Worm (Caenorhabditis elegans): ENCODE data around the gene ZK105.12.

Gene ZK105.12

DNA sequence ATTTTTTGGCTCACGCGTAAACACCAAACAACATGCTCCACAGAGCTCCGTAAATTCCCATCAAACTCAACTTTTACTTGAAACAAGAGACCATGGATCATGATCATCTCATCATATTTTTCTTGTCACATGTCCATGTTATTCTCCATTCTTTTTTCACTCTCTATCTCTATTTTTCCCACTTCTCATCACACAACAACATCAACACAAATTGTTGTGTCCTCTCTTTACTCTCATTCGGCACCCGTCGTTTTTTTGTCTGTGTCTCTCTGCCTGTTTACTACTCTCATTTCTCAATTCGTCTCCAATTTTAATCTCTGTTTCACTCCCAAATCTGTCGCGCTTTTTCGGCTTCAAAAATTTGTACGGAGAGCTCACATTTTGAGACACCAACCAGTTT lies 43.3 kb upstream of the ZK105.12 start (continued):
- TF ChIP-seq nhr-237 (tag; optimal IDR thresholded peaks at IDR 0.05) = no peak
- TF ChIP-seq nhr-6 (tag; optimal IDR thresholded peaks at IDR 0.05) = no peak
- TF ChIP-seq R02D3.7 (tag; optimal IDR thresholded peaks at IDR 0.05) = no peak
- TF ChIP-seq gei-8 (GFP tag; optimal IDR thresholded peaks at IDR 0.05) = no peak
- TF ChIP-seq ceh-20 (GFP tag; IDR thresholded peaks at IDR 0.05) = peak; percentile 57; the same call in 1 of the 2 replicates
- TF ChIP-seq lin-39 (tag; optimal IDR thresholded peaks at IDR 0.05) = no peak
- no peak for TF ChIP-seq T20F7.1 (GFP tag; optimal IDR thresholded peaks at IDR 0.05)
- no peak for TF ChIP-seq ceh-62 (tag; optimal IDR thresholded peaks at IDR 0.05)
- TF ChIP-seq nhr-11 (tag; optimal IDR thresholded peaks at IDR 0.05) = peak; percentile 78
- peak in 1 of 2 experiments; percentile 99 for TF ChIP-seq unc-62 (GFP tag; optimal IDR thresholded peaks at IDR 0.05 in 1 of 2)
- no peak for TF ChIP-seq unc-62 (tag; optimal IDR thresholded peaks at IDR 0.05)
- TF ChIP-seq nhr-111 (GFP tag; optimal IDR thresholded peaks at IDR 0.05) = no peak
- peak; percentile 57 for TF ChIP-seq dmd-6 (GFP tag; IDR thresholded peaks at IDR 0.05)
- TF ChIP-seq lin-29 (GFP tag; IDR thresholded peaks at IDR 0.05) = no peak
- TF ChIP-seq lin-1 (GFP tag; IDR thresholded peaks at IDR 0.05) = no peak
- TF ChIP-seq ceh-28 (tag; optimal IDR thresholded peaks at IDR 0.05) = no peak
- TF ChIP-seq Y48G9A.11 (GFP tag; IDR thresholded peaks at IDR 0.05) = no peak
- TF ChIP-seq lsy-2 (tag; optimal IDR thresholded peaks at IDR 0.05) = peak in 1 of 2 experiments; percentile 52
- TF ChIP-seq nhr-76 (tag; optimal IDR thresholded peaks at IDR 0.05) = no peak
- peak; percentile 76 for TF ChIP-seq nhr-28 (tag; optimal IDR thresholded peaks at IDR 0.05)
- no peak for TF ChIP-seq lin-15B (tag; optimal IDR thresholded peaks at IDR 0.05)
- no peak for TF ChIP-seq Y75B8A.6 (GFP tag; IDR thresholded peaks at IDR 0.05)
- peak; percentile 82 for TF ChIP-seq hlh-30 (tag; optimal IDR thresholded peaks at IDR 0.05; ENCODE audit: insufficient read depth)
- no peak for TF ChIP-seq jun-1 (tag; optimal IDR thresholded peaks at IDR 0.05)
- TF ChIP-seq F37D6.2 (tag; optimal IDR thresholded peaks at IDR 0.05) = no peak
- TF ChIP-seq ceh-32 (tag; optimal IDR thresholded peaks at IDR 0.05; ENCODE audit: poor library complexity) = no peak
- no peak for TF ChIP-seq nhr-42 (GFP tag; IDR thresholded peaks at IDR 0.05)
- no peak for TF ChIP-seq nhr-10 (tag; optimal IDR thresholded peaks at IDR 0.05)
- peak in 1 of 2 experiments; percentile 92 for TF ChIP-seq daf-16 (GFP tag; optimal IDR thresholded peaks at IDR 0.05)
- peak; percentile 87 for TF ChIP-seq daf-16 (tag; optimal IDR thresholded peaks at IDR 0.05)
- TF ChIP-seq duxl-1 (tag; optimal IDR thresholded peaks at IDR 0.05; ENCODE audit: poor library complexity) = no peak
- no peak for TF ChIP-seq ceh-44 (GFP tag; IDR thresholded peaks at IDR 0.05)
- no peak for TF ChIP-seq arid-1 (GFP tag; conservative IDR thresholded peaks at IDR 0.05)
- TF ChIP-seq snpc-4 (tag; optimal IDR thresholded peaks at IDR 0.05) = no peak
- TF ChIP-seq lim-7 (GFP tag; IDR thresholded peaks at IDR 0.05) = no peak

DNA sequence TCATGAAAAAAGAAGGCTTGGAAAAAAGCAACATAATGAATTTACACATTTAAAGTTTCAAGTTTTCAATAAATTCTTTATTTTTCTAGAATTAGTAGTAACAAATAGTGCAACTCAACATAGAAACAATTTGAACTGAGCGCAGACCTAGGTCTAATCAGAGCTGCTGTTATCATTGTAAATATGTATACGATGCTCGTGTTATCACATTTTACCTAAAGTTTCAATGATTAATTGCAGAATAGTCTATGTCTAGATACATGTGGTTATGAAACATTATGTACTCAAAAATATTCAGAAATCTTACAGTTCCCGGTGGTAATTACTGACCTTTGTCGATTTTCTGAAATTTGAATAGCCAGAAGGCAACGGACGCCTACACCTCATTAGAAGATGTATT lies 40.1 kb upstream of the ZK105.12 start:
- TF ChIP-seq php-3 (GFP tag; IDR thresholded peaks at IDR 0.05) (no peak), pqm-1 (tag; optimal IDR thresholded peaks at IDR 0.05) (peak; percentile 38), nhr-76 (tag; optimal IDR thresholded peaks at IDR 0.05) (no peak), spr-1 (tag; optimal IDR thresholded peaks at IDR 0.05) (no peak), daf-16 (GFP tag; optimal IDR thresholded peaks at IDR 0.05) (no peak), daf-16 (tag; optimal IDR thresholded peaks at IDR 0.05) (peak; percentile 56)

DNA sequence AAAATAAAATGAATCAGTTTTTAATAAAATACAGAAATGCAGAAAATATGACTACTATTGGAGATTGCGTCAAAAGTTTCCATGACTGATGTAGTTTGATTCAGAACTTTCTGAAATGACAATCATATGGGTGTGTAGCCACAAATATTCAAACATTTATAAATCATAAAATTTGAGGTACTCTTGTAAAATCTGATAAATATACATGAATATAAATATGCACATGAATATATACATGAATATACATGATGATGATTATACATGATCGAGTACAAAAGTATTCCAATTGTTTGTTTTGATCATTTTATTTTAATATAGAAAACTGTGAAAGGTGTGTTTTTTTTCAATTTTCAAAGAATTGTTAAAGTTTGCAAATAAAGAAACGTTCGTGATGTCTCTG lies 38.6 kb upstream of the ZK105.12 start, which contains the start of gene T05B11.4:
TSS of gene T05B11.4 (minus strand) at position 101 of the 400 bp plus-strand sequence.
- TF ChIP-seq zag-1 (tag; optimal IDR thresholded peaks at IDR 0.05) (no peak), pqm-1 (tag; optimal IDR thresholded peaks at IDR 0.05) (no peak), lin-15B (tag; optimal IDR thresholded peaks at IDR 0.05) (no peak), php-3 (GFP tag; IDR thresholded peaks at IDR 0.05) (no peak), hlh-11 (tag; optimal IDR thresholded peaks at IDR 0.05) (no peak), madf-5 (GFP tag; IDR thresholded peaks at IDR 0.05) (no peak), unc-39 (tag; optimal IDR thresholded peaks at IDR 0.05) (no peak), nhr-77 (tag; optimal IDR thresholded peaks at IDR 0.05) (no peak)

Data from whole organism, L4 larva.